Fruit fly (Drosophila melanogaster) whole organism, embryonic: ENCODE measurements around the gene CG42591.

ENCODE experiments used
- Asciz ChIP-seq: fragments of 200-800 bp; sonication (Bioruptor generic); optimal IDR thresholded peaks from 2 replicates; lab custom pipeline; 2017; ENCODE audit warnings: missing biosample characterization, mild to moderate bottlenecking, missing genetic modification characterization, missing genetic modification reagents
- Atf-2 ChIP-seq: fragments of 200-800 bp; sonication (Bioruptor generic); optimal IDR thresholded peaks from 2 replicates; lab custom pipeline; 2016; ENCODE audit warnings: missing biosample characterization, missing genetic modification characterization
- B-H2 ChIP-seq: fragments of 200-800 bp; sonication (Bioruptor generic); optimal IDR thresholded peaks from 2 replicates; lab custom pipeline; 2018; ENCODE audit warnings: missing biosample characterization, mild to moderate bottlenecking, missing genetic modification characterization
- Bgb ChIP-seq: fragments of 200-800 bp; sonication (Bioruptor generic); IDR thresholded peaks from 2 replicates; pipeline ENCODE4 v1.3.6; 2022; ENCODE audit warnings: missing biosample characterization, missing genetic modification characterization; ENCODE audit not compliant: partially characterized antibody
- CG11247 ChIP-seq: fragments of 200-800 bp; sonication (Bioruptor generic); IDR thresholded peaks from 2 replicates; pipeline ENCODE4 v1.3.6; 2022; ENCODE audit warnings: missing biosample characterization, missing genetic modification characterization
- CG12071 ChIP-seq: fragments of 200-800 bp; sonication (Bioruptor generic); optimal IDR thresholded peaks from 3 replicates; lab custom pipeline; 2018; ENCODE audit warnings: missing biosample characterization, mild to moderate bottlenecking, missing genetic modification characterization
- CG12236 ChIP-seq: fragments of 200-800 bp; sonication (Bioruptor generic); optimal IDR thresholded peaks from 2 replicates; lab custom pipeline; 2016; ENCODE audit warnings: missing biosample characterization, missing genetic modification characterization
- CG12659 ChIP-seq: fragments of 200-800 bp; sonication (Bioruptor generic); optimal IDR thresholded peaks from 3 replicates; lab custom pipeline; 2017; ENCODE audit warnings: mild to moderate bottlenecking, missing biosample characterization, missing genetic modification reagents, missing genetic modification characterization
- CG12769 ChIP-seq: fragments of 200-800 bp; sonication (Bioruptor generic); optimal IDR thresholded peaks from 2 replicates; lab custom pipeline; 2019; ENCODE audit warnings: missing biosample characterization, mild to moderate bottlenecking, missing genetic modification characterization, moderate library complexity
- CG14014 ChIP-seq: fragments of 200-800 bp; sonication (Bioruptor generic); IDR thresholded peaks from 2 replicates; pipeline ENCODE4 v1.3.6; 2022; ENCODE audit warnings: missing biosample characterization, missing genetic modification characterization
- CG14710 ChIP-seq: fragments of 200-800 bp; sonication (Bioruptor generic); optimal IDR thresholded peaks from 3 replicates; lab custom pipeline; 2019; ENCODE audit warnings: missing biosample characterization, mild to moderate bottlenecking, missing genetic modification characterization, moderate library complexity
- CG1602 ChIP-seq: fragments of 200-800 bp; sonication (Bioruptor generic); optimal IDR thresholded peaks from 3 replicates; lab custom pipeline; 2016; ENCODE audit warnings: missing biosample characterization, missing genetic modification characterization
- CG1603 ChIP-seq: fragments of 200-800 bp; sonication (Bioruptor generic); optimal IDR thresholded peaks from 2 replicates; lab custom pipeline; 2019; ENCODE audit warnings: missing biosample characterization, mild to moderate bottlenecking, missing genetic modification characterization, moderate library complexity
- CG17568 ChIP-seq: fragments of 200-800 bp; sonication (Bioruptor generic); optimal IDR thresholded peaks from 2 replicates; lab custom pipeline; 2018; ENCODE audit warnings: missing biosample characterization, mild to moderate bottlenecking, missing genetic modification characterization, moderate library complexity
- CG18011 ChIP-seq: fragments of 200-800 bp; sonication (Bioruptor generic); optimal IDR thresholded peaks from 2 replicates; lab custom pipeline; 2017; ENCODE audit warnings: missing biosample characterization, missing genetic modification characterization, mild to moderate bottlenecking, moderate library complexity, missing genotype
- CG18764 ChIP-seq: fragments of 200-800 bp; sonication (Bioruptor generic); optimal IDR thresholded peaks from 3 replicates; lab custom pipeline; 2016; ENCODE audit warnings: missing biosample characterization, missing genetic modification characterization
- CG2116 ChIP-seq: fragments of 200-800 bp; sonication (Bioruptor generic); optimal IDR thresholded peaks from 3 replicates; lab custom pipeline; 2018; ENCODE audit warnings: missing biosample characterization, mild to moderate bottlenecking, missing genetic modification characterization
- CG2120 ChIP-seq: fragments of 200-800 bp; sonication (Bioruptor generic); optimal IDR thresholded peaks from 3 replicates; lab custom pipeline; 2016; ENCODE audit warnings: missing biosample characterization, missing genetic modification characterization
- CG4617 ChIP-seq: fragments of 200-800 bp; sonication (Bioruptor generic); optimal IDR thresholded peaks from 3 replicates; lab custom pipeline; 2016; ENCODE audit warnings: missing biosample characterization, missing genetic modification characterization, borderline replicate concordance
- CG8290 ChIP-seq, 3 experiments: fragments of 200-800 bp; sonication (Bioruptor generic); optimal IDR thresholded peaks; 2 replicates each; lab custom pipeline; 2016 to 2019; ENCODE audit warnings: missing biosample characterization in 3 of 3, missing genetic modification characterization in 3 of 3, mild to moderate bottlenecking in 2 of 3, moderate library complexity in 1 of 3
- CG9932 ChIP-seq: fragments of 200-800 bp; sonication (Bioruptor generic); IDR thresholded peaks from 2 replicates; pipeline ENCODE4 v1.3.6; 2022; ENCODE audit warnings: missing biosample characterization, missing genetic modification characterization
- Camta ChIP-seq: fragments of 200-800 bp; sonication (Bioruptor generic); optimal IDR thresholded peaks from 2 replicates; lab custom pipeline; 2016; ENCODE audit warnings: missing biosample characterization, missing genetic modification characterization
- HLH4C ChIP-seq: fragments of 200-800 bp; sonication (Bioruptor generic); IDR thresholded peaks from 3 replicates; pipeline ENCODE4 v1.3.6; 2022; ENCODE audit warnings: missing biosample characterization, missing genetic modification characterization; ENCODE audit not compliant: partially characterized antibody
- HmgZ ChIP-seq: fragments of 200-800 bp; sonication (Bioruptor generic); optimal IDR thresholded peaks from 2 replicates; lab custom pipeline; 2018; ENCODE audit warnings: missing biosample characterization, mild to moderate bottlenecking, missing genetic modification characterization
- Hr51 ChIP-seq, 2 experiments: fragments of 200-800 bp; sonication (Bioruptor generic); optimal IDR thresholded peaks; 2 replicates in 1 of 2; 3 replicates in 1 of 2; lab custom pipeline; 2016 to 2018; ENCODE audit warnings: missing biosample characterization in 2 of 2, missing genetic modification characterization in 2 of 2, mild to moderate bottlenecking in 1 of 2, moderate library complexity in 1 of 2
- Kr ChIP-seq: fragments of 200-800 bp; sonication (Bioruptor generic); optimal IDR thresholded peaks from 2 replicates; lab custom pipeline; 2017; ENCODE audit warnings: missing biosample characterization, mild to moderate bottlenecking, missing genetic modification characterization
- MTF-1 ChIP-seq: fragments of 200-800 bp; sonication (Bioruptor generic); optimal IDR thresholded peaks from 2 replicates; lab custom pipeline; 2018; ENCODE audit warnings: missing biosample characterization, mild to moderate bottlenecking, missing genetic modification characterization, borderline replicate concordance
- Med ChIP-seq: fragments of 200-800 bp; sonication (Bioruptor generic); peaks from one replicate; lab custom pipeline; 2016; ENCODE audit warnings: missing biosample characterization, missing genetic modification characterization, mild to moderate bottlenecking, inconsistent platforms, moderate library complexity
- Mes4 ChIP-seq: fragments of 200-800 bp; sonication (Bioruptor generic); optimal IDR thresholded peaks from 2 replicates; lab custom pipeline; 2016; ENCODE audit warnings: missing biosample characterization, missing genetic modification characterization
- Nf-YB ChIP-seq: fragments of 200-800 bp; sonication (Bioruptor generic); optimal IDR thresholded peaks from 3 replicates; lab custom pipeline; 2019; ENCODE audit warnings: missing biosample characterization, mild to moderate bottlenecking, missing genetic modification characterization, moderate library complexity
- Sox102F ChIP-seq: fragments of 200-800 bp; sonication (Bioruptor generic); optimal IDR thresholded peaks from 2 replicates; lab custom pipeline; 2018; ENCODE audit warnings: missing biosample characterization, mild to moderate bottlenecking, missing genetic modification characterization, moderate library complexity
- Xbp1 ChIP-seq: fragments of 200-800 bp; sonication (Bioruptor generic); optimal IDR thresholded peaks from 3 replicates; lab custom pipeline; 2016; ENCODE audit warnings: missing biosample characterization, mild to moderate bottlenecking, missing genetic modification characterization
- abd-A ChIP-seq: fragments of 200-800 bp; sonication (Bioruptor generic); optimal IDR thresholded peaks from 3 replicates; lab custom pipeline; 2019; ENCODE audit warnings: missing biosample characterization, mild to moderate bottlenecking, missing genetic modification characterization, moderate library complexity
- al ChIP-seq: fragments of 200-800 bp; sonication (Bioruptor generic); IDR thresholded peaks from 2 replicates; pipeline ENCODE4 v1.3.6; 2022; ENCODE audit warnings: missing biosample characterization, missing genetic modification characterization
- ci ChIP-seq: fragments of 200-800 bp; sonication (Bioruptor generic); IDR thresholded peaks from 3 replicates; pipeline ENCODE4 v1.3.6; 2022; ENCODE audit warnings: missing biosample characterization, missing genetic modification characterization
- crc ChIP-seq: fragments of 200-800 bp; sonication (Bioruptor generic); optimal IDR thresholded peaks from 2 replicates; lab custom pipeline; 2016; ENCODE audit warnings: missing biosample characterization, missing genetic modification characterization
- dimm ChIP-seq: fragments of 200-800 bp; sonication (Bioruptor generic); IDR thresholded peaks from 2 replicates; pipeline ENCODE4 v1.3.6; 2022; ENCODE audit warnings: missing biosample characterization, missing genetic modification characterization
- ems ChIP-seq: fragments of 200-800 bp; sonication (Bioruptor generic); optimal IDR thresholded peaks from 3 replicates; lab custom pipeline; 2016; ENCODE audit warnings: missing biosample characterization, missing genetic modification characterization
- exex ChIP-seq: fragments of 200-800 bp; sonication (Bioruptor generic); optimal IDR thresholded peaks from 4 replicates; lab custom pipeline; 2018; ENCODE audit warnings: missing biosample characterization, mild to moderate bottlenecking, missing genetic modification characterization, moderate library complexity
- grau ChIP-seq: fragments of 200-800 bp; optimal IDR thresholded peaks from 3 replicates; lab custom pipeline; 2019; ENCODE audit warnings: missing biosample characterization, mild to moderate bottlenecking, missing genetic modification characterization, moderate library complexity
- grn ChIP-seq: fragments of 200-800 bp; sonication (Bioruptor generic); optimal IDR thresholded peaks from 3 replicates; lab custom pipeline; 2017; ENCODE audit warnings: missing biosample characterization, missing genetic modification characterization
- hkb ChIP-seq, 2 experiments: fragments of 200-800 bp in 1 of 2; fragments of >200 bp in 1 of 2; sonication (Bioruptor generic) in 1 of 2; IDR thresholded peaks in 1 of 2; optimal IDR thresholded peaks in 1 of 2; 2 replicates each; pipeline versions ENCODE4 v1.3.6 to Lab custom; 2017 to 2022; ENCODE audit warnings: missing biosample characterization in 1 of 2, missing genetic modification characterization in 1 of 2
- nmo ChIP-seq: fragments of 200-800 bp; sonication (Bioruptor generic); optimal IDR thresholded peaks from 2 replicates; lab custom pipeline; 2018; ENCODE audit warnings: missing biosample characterization, mild to moderate bottlenecking, missing genetic modification characterization, moderate library complexity
- org-1 ChIP-seq: fragments of 200-800 bp; sonication (Bioruptor generic); optimal IDR thresholded peaks from 2 replicates; lab custom pipeline; 2017; ENCODE audit warnings: missing biosample characterization, missing genetic modification characterization
- sens ChIP-seq: fragments of 200-800 bp; sonication (Bioruptor generic); peaks from one replicate; lab custom pipeline; 2016; ENCODE audit warnings: missing biosample characterization, missing genetic modification characterization
- sima ChIP-seq: fragments of 200-800 bp; sonication (Bioruptor generic); optimal IDR thresholded peaks from 2 replicates; lab custom pipeline; 2016; ENCODE audit warnings: missing biosample characterization, missing genetic modification characterization
- slp2 ChIP-seq: fragments of 200-800 bp; sonication (Bioruptor generic); optimal IDR thresholded peaks from 2 replicates; lab custom pipeline; 2016; ENCODE audit warnings: missing biosample characterization, missing genetic modification characterization
- zfh1 ChIP-seq: fragments of 200-800 bp; sonication (Bioruptor generic); IDR thresholded peaks from 3 replicates; pipeline ENCODE4 v1.3.6; 2022; ENCODE audit warnings: missing biosample characterization, missing genetic modification characterization

CG42591 gene

DNA sequence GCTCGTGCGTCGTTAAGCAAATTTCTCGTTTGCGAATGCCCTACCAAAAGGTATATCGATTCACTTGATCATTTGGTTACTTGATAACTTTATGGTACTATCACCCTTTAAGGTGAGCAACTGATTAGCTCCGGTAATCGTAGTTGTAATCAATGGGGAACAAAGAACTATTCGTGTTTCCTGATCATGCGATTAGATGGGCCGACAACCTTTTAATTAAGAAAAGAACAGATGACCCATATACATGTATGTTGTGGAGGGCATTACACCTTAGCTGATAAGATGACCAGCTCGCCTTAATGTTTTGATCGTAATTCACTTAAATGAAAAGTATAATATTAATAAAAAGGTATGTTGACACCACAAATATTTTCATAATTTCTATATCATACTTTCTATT lies 3.6 kb upstream of the CG42591 start (continued):
- TF ChIP-seq CG12769 (tag; lab: Kevin White, UChicago), result peak; percentile 40
- TF ChIP-seq dimm (GFP tag; lab: Robert Waterston, UW), result no peak
- peak; percentile 26; the same call in 1 of the 2 replicates for TF ChIP-seq al (GFP tag; lab: Robert Waterston, UW)
- no peak for TF ChIP-seq slp2
- peak; percentile 57 for TF ChIP-seq sens (GFP tag; lab: Kevin White, UChicago)
- TF ChIP-seq CG4617, result no peak
- peak; percentile 32; the same call in 1 of the 2 replicates for TF ChIP-seq CG9932 (GFP tag; lab: Robert Waterston, UW)
- peak; percentile 31 for TF ChIP-seq Med
- TF ChIP-seq grn, result peak; percentile 97
- TF ChIP-seq org-1 (GFP tag; lab: Kevin White, UChicago), result no peak
- TF ChIP-seq grau (tag; lab: Kevin White, UChicago), result peak; percentile 28
- no peak for TF ChIP-seq CG8290 (GFP tag; optimal IDR thresholded peaks at IDR 0.05; lab: Kevin White, UChicago)
- peak in 1 of 2 experiments; percentile 42 for TF ChIP-seq CG8290 (tag; optimal IDR thresholded peaks at IDR 0.05; lab: Kevin White, UChicago)
- peak; percentile 27; the same call in 1 of the 2 replicates for TF ChIP-seq CG14014 (GFP tag; lab: Robert Waterston, UW)
- TF ChIP-seq CG2120 (GFP tag; lab: Kevin White, UChicago), result peak; percentile 15
- TF ChIP-seq exex (tag; lab: Kevin White, UChicago), result peak; percentile 77
- TF ChIP-seq Camta (GFP tag; lab: Kevin White, UChicago), result no peak

DNA sequence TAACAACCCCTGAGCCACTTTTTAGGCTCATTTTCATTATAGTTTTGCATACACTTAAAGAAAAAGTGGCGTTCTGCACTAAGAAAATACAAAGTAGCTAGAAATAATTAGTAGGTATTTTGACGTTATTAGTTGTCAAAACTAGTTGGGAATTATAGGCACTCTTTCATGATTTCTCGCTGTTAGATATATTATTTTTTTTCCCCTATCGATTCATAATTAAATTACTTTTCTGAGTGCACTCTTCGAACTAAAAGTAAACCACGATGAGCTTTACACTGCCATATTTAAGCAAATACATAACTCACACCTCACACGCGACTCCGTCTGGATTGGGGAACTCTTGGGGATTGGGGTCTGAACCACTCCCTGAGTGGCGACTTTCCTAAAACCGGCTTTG lies 3.0 kb upstream of the CG42591 start:
- TF ChIP-seq CG12236 (GFP tag; lab: Kevin White, UChicago) (no peak), abd-A (peak; percentile 7), CG2116 (no peak), Sox102F (GFP tag; lab: Kevin White, UChicago) (peak; percentile 50), CG11247 (GFP tag; lab: Robert Waterston, UW) (peak; percentile 55; the same call in 1 of the 2 replicates), Asciz (GFP tag; lab: Kevin White, UChicago) (peak; percentile 77), ems (GFP tag; lab: Kevin White, UChicago) (no peak), crc (GFP tag; lab: Kevin White, UChicago) (no peak), CG1603 (tag; lab: Kevin White, UChicago) (no peak), Xbp1 (peak; percentile 18), Nf-YB (no peak), MTF-1 (GFP tag; lab: Kevin White, UChicago) (peak; percentile 59), hkb (optimal IDR thresholded peaks at IDR 0.05; lab: Kevin White, UChicago) (no peak), hkb (GFP tag; IDR thresholded peaks at IDR 0.05; lab: Robert Waterston, UW) (peak; percentile 80), zfh1 (GFP tag; lab: Robert Waterston, UW) (peak; percentile 64), CG12659 (no peak), Atf-2 (GFP tag; lab: Kevin White, UChicago) (no peak), B-H2 (GFP tag; lab: Kevin White, UChicago) (no peak), HmgZ (tag; lab: Kevin White, UChicago) (no peak), Mes4 (GFP tag; lab: Kevin White, UChicago) (no peak), CG17568 (GFP tag; lab: Kevin White, UChicago) (no peak), CG12071 (peak; percentile 49), ci (GFP tag; lab: Robert Waterston, UW) (peak; percentile 76), HLH4C (GFP tag; lab: Robert Waterston, UW) (no peak), org-1 (GFP tag; lab: Kevin White, UChicago) (no peak), sima (no peak), Bgb (no peak), CG1602 (GFP tag; lab: Kevin White, UChicago) (peak; percentile 15), CG4617 (no peak), Kr (GFP tag; lab: Kevin White, UChicago) (no peak), nmo (GFP tag; lab: Kevin White, UChicago) (no peak), CG14710 (peak; percentile 64), CG18011 (GFP tag; lab: Kevin White, UChicago) (no peak), Hr51 (GFP tag; optimal IDR thresholded peaks at IDR 0.05; lab: Kevin White, UChicago) (peak in 1 of 2 experiments; percentile 43), CG14014 (GFP tag; lab: Robert Waterston, UW) (peak; percentile 28; the same call in 1 of the 2 replicates), CG18764 (GFP tag; lab: Kevin White, UChicago) (peak; percentile 67)
